Fruit fly (Drosophila melanogaster) whole organism, embryonic: Measurements from ENCODE around the gene nerfin-2.

Source experiments
- Atf3 ChIP-seq: fragments of 200-800 bp; sonication (Bioruptor generic); optimal IDR thresholded peaks from 3 replicates; lab custom pipeline; 2016; ENCODE audit warnings: missing biosample characterization, missing genetic modification characterization
- CG10979 ChIP-seq: fragments of 200-800 bp; sonication (Bioruptor generic); optimal IDR thresholded peaks from 2 replicates; lab custom pipeline; 2018; ENCODE audit warnings: missing biosample characterization, mild to moderate bottlenecking, missing genetic modification characterization, moderate library complexity
- CG11723 ChIP-seq: fragments of 200-800 bp; sonication (Bioruptor generic); optimal IDR thresholded peaks from 2 replicates; lab custom pipeline; 2017; ENCODE audit warnings: missing biosample characterization, mild to moderate bottlenecking, missing genetic modification characterization
- CG12769 ChIP-seq: fragments of 200-800 bp; sonication (Bioruptor generic); optimal IDR thresholded peaks from 2 replicates; lab custom pipeline; 2019; ENCODE audit warnings: missing biosample characterization, mild to moderate bottlenecking, missing genetic modification characterization, moderate library complexity
- CG13123 ChIP-seq: fragments of 200-800 bp; sonication (Bioruptor generic); optimal IDR thresholded peaks from 2 replicates; lab custom pipeline; 2016; ENCODE audit warnings: missing biosample characterization, missing genetic modification characterization
- CG13624 ChIP-seq: fragments of 200-800 bp; sonication (Bioruptor generic); optimal IDR thresholded peaks from 2 replicates; lab custom pipeline; 2016; ENCODE audit warnings: missing biosample characterization, missing genetic modification characterization
- CG17385 ChIP-seq: fragments of 200-800 bp; sonication (Bioruptor generic); optimal IDR thresholded peaks from 3 replicates; lab custom pipeline; 2018; ENCODE audit warnings: missing biosample characterization, mild to moderate bottlenecking, missing genetic modification characterization
- CG2120 ChIP-seq: fragments of 200-800 bp; sonication (Bioruptor generic); optimal IDR thresholded peaks from 3 replicates; lab custom pipeline; 2016; ENCODE audit warnings: missing biosample characterization, missing genetic modification characterization
- CG2875 ChIP-seq: fragments of 200-800 bp; sonication (Bioruptor generic); optimal IDR thresholded peaks from 2 replicates; lab custom pipeline; 2017; ENCODE audit warnings: missing biosample characterization, mild to moderate bottlenecking, missing genetic modification characterization, missing genetic modification reagents
- CG31365 ChIP-seq: fragments of 200-800 bp; sonication (Bioruptor generic); optimal IDR thresholded peaks from 2 replicates; lab custom pipeline; 2018; ENCODE audit warnings: missing biosample characterization, mild to moderate bottlenecking, missing genetic modification characterization
- CG31388 ChIP-seq: fragments of 200-800 bp; sonication (Bioruptor generic); optimal IDR thresholded peaks from 2 replicates; lab custom pipeline; 2016; ENCODE audit warnings: missing biosample characterization, missing genetic modification characterization
- CG31441 ChIP-seq: fragments of 200-800 bp; sonication (Bioruptor generic); IDR thresholded peaks from 2 replicates; pipeline ENCODE4 v1.3.6; 2022; ENCODE audit warnings: missing biosample characterization, missing genetic modification characterization
- CG34224 ChIP-seq: fragments of 200-800 bp; sonication (Bioruptor generic); IDR thresholded peaks from 3 replicates; pipeline ENCODE4 v1.3.6; 2022; ENCODE audit warnings: missing biosample characterization, missing genetic modification characterization; ENCODE audit not compliant: partially characterized antibody
- CG3838 ChIP-seq: fragments of 200-800 bp; sonication (Bioruptor generic); optimal IDR thresholded peaks from 3 replicates; lab custom pipeline; 2016; ENCODE audit warnings: missing biosample characterization, missing genetic modification characterization
- CG3847 ChIP-seq: fragments of 200-800 bp; sonication (Bioruptor generic); IDR thresholded peaks from 2 replicates; pipeline ENCODE4 v1.3.6; 2022; ENCODE audit warnings: missing biosample characterization, missing genetic modification characterization
- CG3995 ChIP-seq: fragments of 200-800 bp; sonication (Bioruptor generic); optimal IDR thresholded peaks from 3 replicates; lab custom pipeline; 2016; ENCODE audit warnings: missing biosample characterization, missing genetic modification characterization
- CG4707 ChIP-seq: fragments of 200-800 bp; sonication (Bioruptor generic); optimal IDR thresholded peaks from 2 replicates; lab custom pipeline; 2018; ENCODE audit warnings: missing biosample characterization, mild to moderate bottlenecking, missing genetic modification characterization, moderate library complexity
- CG7839 ChIP-seq: fragments of 200-800 bp; sonication (Bioruptor generic); optimal IDR thresholded peaks from 3 replicates; lab custom pipeline; 2018; ENCODE audit warnings: missing biosample characterization, mild to moderate bottlenecking, missing genetic modification characterization, moderate library complexity
- CG8388 ChIP-seq: fragments of 200-800 bp; sonication (Bioruptor generic); optimal IDR thresholded peaks from 2 replicates; lab custom pipeline; 2019; ENCODE audit warnings: missing biosample characterization, mild to moderate bottlenecking, missing genetic modification characterization, moderate library complexity
- CG9876 ChIP-seq: fragments of 200-800 bp; sonication (Bioruptor generic); optimal IDR thresholded peaks from 2 replicates; lab custom pipeline; 2016; ENCODE audit warnings: missing biosample characterization, missing genetic modification characterization
- Camta ChIP-seq: fragments of 200-800 bp; sonication (Bioruptor generic); optimal IDR thresholded peaks from 2 replicates; lab custom pipeline; 2016; ENCODE audit warnings: missing biosample characterization, missing genetic modification characterization
- Gsc ChIP-seq: fragments of 200-800 bp; sonication (Bioruptor generic); IDR thresholded peaks from 2 replicates; pipeline ENCODE4 v1.3.6; 2022; ENCODE audit warnings: missing biosample characterization, missing genetic modification characterization
- Hand ChIP-seq: fragments of 200-800 bp; sonication (Bioruptor generic); optimal IDR thresholded peaks from 2 replicates; lab custom pipeline; 2017; ENCODE audit warnings: mild to moderate bottlenecking, missing biosample characterization, missing genetic modification reagents, missing genetic modification characterization
- Hmx ChIP-seq: fragments of 200-800 bp; sonication (Bioruptor generic); optimal IDR thresholded peaks from 2 replicates; lab custom pipeline; 2016; ENCODE audit warnings: missing biosample characterization, missing genetic modification characterization
- NC2α ChIP-seq: fragments of 200-800 bp; sonication (Bioruptor generic); optimal IDR thresholded peaks from 2 replicates; lab custom pipeline; 2016; ENCODE audit warnings: missing biosample characterization, missing genetic modification characterization
- Nf-YC ChIP-seq: fragments of 200-800 bp; optimal IDR thresholded peaks from 3 replicates; lab custom pipeline; 2019; ENCODE audit warnings: missing biosample characterization, mild to moderate bottlenecking, missing genetic modification characterization, moderate library complexity
- Scr ChIP-seq: fragments of 200-800 bp; sonication (Bioruptor generic); IDR thresholded peaks from 2 replicates; pipeline ENCODE4 v1.3.6; 2022; ENCODE audit warnings: missing biosample characterization, missing genetic modification characterization; ENCODE audit not compliant: partially characterized antibody
- Xbp1 ChIP-seq: fragments of 200-800 bp; sonication (Bioruptor generic); optimal IDR thresholded peaks from 3 replicates; lab custom pipeline; 2016; ENCODE audit warnings: missing biosample characterization, mild to moderate bottlenecking, missing genetic modification characterization
- ap ChIP-seq: fragments of 200-800 bp; sonication (Bioruptor generic); IDR thresholded peaks from 2 replicates; pipeline ENCODE4 v1.3.6; 2022; ENCODE audit warnings: missing biosample characterization, missing genetic modification characterization
- bigmax ChIP-seq: fragments of 200-800 bp; sonication (Bioruptor generic); optimal IDR thresholded peaks from 2 replicates; lab custom pipeline; 2018; ENCODE audit warnings: missing biosample characterization, mild to moderate bottlenecking, missing genetic modification characterization
- bsh ChIP-seq, 2 experiments: fragments of 200-800 bp; sonication (Bioruptor generic); optimal IDR thresholded peaks; 2 replicates each; lab custom pipeline; 2017 to 2018; ENCODE audit warnings: mild to moderate bottlenecking in 2 of 2, missing biosample characterization in 2 of 2, missing genetic modification characterization in 2 of 2, moderate library complexity in 1 of 2
- cato ChIP-seq: fragments of 200-800 bp; sonication (Bioruptor generic); optimal IDR thresholded peaks from 2 replicates; lab custom pipeline; 2016; ENCODE audit warnings: missing biosample characterization, missing genetic modification characterization, borderline replicate concordance
- dati ChIP-seq: fragments of 200-800 bp; sonication (Bioruptor generic); IDR thresholded peaks from 2 replicates; pipeline ENCODE4 v1.3.6; 2022; ENCODE audit warnings: missing biosample characterization, missing genetic modification characterization
- dmrt11E ChIP-seq: fragments of 200-800 bp; sonication (Bioruptor generic); optimal IDR thresholded peaks from 3 replicates; lab custom pipeline; 2018; ENCODE audit warnings: missing biosample characterization, mild to moderate bottlenecking, missing genetic modification characterization, moderate library complexity
- en ChIP-seq: fragments of 200-800 bp; sonication (Bioruptor generic); optimal IDR thresholded peaks from 2 replicates; lab custom pipeline; 2016; ENCODE audit warnings: missing biosample characterization, missing genetic modification characterization
- eve ChIP-seq, 2 experiments: fragments of >200 bp; optimal IDR thresholded peaks; 2 replicates each; lab custom pipeline; 2017; ENCODE audit warnings: missing biosample characterization in 2 of 2, missing genetic modification characterization in 2 of 2
- ftz-f1 ChIP-seq: fragments of 200-800 bp; sonication (Bioruptor generic); optimal IDR thresholded peaks from 2 replicates; lab custom pipeline; 2016; ENCODE audit warnings: missing biosample characterization, missing genetic modification characterization
- grn ChIP-seq: fragments of 200-800 bp; sonication (Bioruptor generic); optimal IDR thresholded peaks from 3 replicates; lab custom pipeline; 2017; ENCODE audit warnings: missing biosample characterization, missing genetic modification characterization
- jing ChIP-seq: fragments of 200-800 bp; sonication (Bioruptor generic); optimal IDR thresholded peaks from 2 replicates; lab custom pipeline; 2018; ENCODE audit warnings: missing biosample characterization, mild to moderate bottlenecking, missing genetic modification characterization
- lab ChIP-seq: fragments of 200-800 bp; sonication (Bioruptor generic); optimal IDR thresholded peaks from 3 replicates; lab custom pipeline; 2017; ENCODE audit warnings: missing biosample characterization, missing genetic modification characterization, mild to moderate bottlenecking, moderate library complexity, missing genetic modification reagents
- oc ChIP-seq: fragments of 200-800 bp; sonication (Bioruptor generic); optimal IDR thresholded peaks from 2 replicates; lab custom pipeline; 2018; ENCODE audit warnings: missing biosample characterization, mild to moderate bottlenecking, missing genetic modification characterization, moderate library complexity
- rib ChIP-seq: fragments of 200-800 bp; sonication (Bioruptor generic); IDR thresholded peaks from 2 replicates; pipeline ENCODE4 v1.3.6; 2022; ENCODE audit warnings: missing biosample characterization, missing genetic modification characterization
- seq ChIP-seq: fragments of 200-800 bp; sonication (Bioruptor generic); IDR thresholded peaks from 2 replicates; pipeline ENCODE4 v1.3.6; 2022; ENCODE audit warnings: missing biosample characterization, missing genetic modification characterization
- sim ChIP-seq: fragments of 200-800 bp; sonication (Bioruptor generic); IDR thresholded peaks from 2 replicates; pipeline ENCODE4 v1.3.6; 2022; ENCODE audit warnings: missing biosample characterization, missing genetic modification characterization
- sob ChIP-seq: fragments of 200-800 bp; sonication (Bioruptor generic); IDR thresholded peaks from 2 replicates; pipeline ENCODE4 v1.3.6; 2022; ENCODE audit warnings: missing biosample characterization, missing genetic modification characterization
- ssp ChIP-seq: fragments of 200-800 bp; sonication (Bioruptor generic); IDR thresholded peaks from 2 replicates; pipeline ENCODE4 v1.3.6; 2022; ENCODE audit warnings: missing biosample characterization, missing genetic modification characterization
- tx ChIP-seq: fragments of 200-800 bp; sonication (Bioruptor generic); optimal IDR thresholded peaks from 2 replicates; lab custom pipeline; 2016; ENCODE audit warnings: missing biosample characterization, missing genetic modification characterization
- unpg ChIP-seq: fragments of 200-800 bp; sonication (Bioruptor generic); optimal IDR thresholded peaks from 3 replicates; lab custom pipeline; 2018; ENCODE audit warnings: missing biosample characterization, mild to moderate bottlenecking, missing genetic modification characterization, moderate library complexity
- wek ChIP-seq: fragments of 200-800 bp; sonication (Bioruptor generic); optimal IDR thresholded peaks from 3 replicates; lab custom pipeline; 2018; ENCODE audit warnings: missing biosample characterization, mild to moderate bottlenecking, missing genetic modification characterization, moderate library complexity

Gene nerfin-2

dm6 chr3R:10042664-10043372 lies 28.1 kb upstream of the nerfin-2 start, which contains the start of the genes Mical and CG3909 (continued):
- TF ChIP-seq Xbp1 (GFP tag; lab: Kevin White, UChicago): peak; percentile 84
- TF ChIP-seq CG3995 (GFP tag; lab: Kevin White, UChicago): no peak
- TF ChIP-seq jing (GFP tag; lab: Kevin White, UChicago): no peak
- TF ChIP-seq lab (GFP tag; lab: Kevin White, UChicago): peak; percentile 84
- peak; percentile 71 for TF ChIP-seq oc (tag; lab: Kevin White, UChicago)
- peak; percentile 92 for TF ChIP-seq CG31441 (GFP tag; lab: Robert Waterston, UW)
- no peak for TF ChIP-seq CG12769
- TF ChIP-seq CG31388: peak; percentile 65
- peak; percentile 88 for TF ChIP-seq sob (GFP tag; lab: Robert Waterston, UW)
- TF ChIP-seq CG4707 (GFP tag; lab: Kevin White, UChicago): peak; percentile 59
- peak; percentile 88 for TF ChIP-seq unpg
- TF ChIP-seq CG17385 (GFP tag; lab: Kevin White, UChicago): peak; percentile 76
- no peak for TF ChIP-seq wek (GFP tag; lab: Kevin White, UChicago)
- TF ChIP-seq NC2α (GFP tag; lab: Kevin White, UChicago): no peak
- peak; percentile 6 for TF ChIP-seq CG3838 (GFP tag; lab: Kevin White, UChicago)
- TF ChIP-seq CG10979 (tag; lab: Kevin White, UChicago): peak; percentile 78
- TF ChIP-seq dmrt11E (tag; lab: Kevin White, UChicago): peak; percentile 85
- TF ChIP-seq Gsc (GFP tag; lab: Robert Waterston, UW): no peak
- peak; percentile 43 for TF ChIP-seq tx
- TF ChIP-seq CG9876: no peak
- peak; percentile 83 for TF ChIP-seq seq (GFP tag; lab: Robert Waterston, UW)
- TF ChIP-seq CG31365 (tag; lab: Kevin White, UChicago): peak; percentile 4
- TF ChIP-seq ftz-f1: no peak
- peak; percentile 27 for TF ChIP-seq CG13624 (GFP tag; lab: Kevin White, UChicago)
- TF ChIP-seq dati (GFP tag; lab: Robert Waterston, UW): 0 out of 2 replicates have a peak, but pooled peaks have one; percentile 12
- TF ChIP-seq en (GFP tag; lab: Kevin White, UChicago): peak; percentile 23
- peak; percentile 54 for TF ChIP-seq Scr (GFP tag; lab: Robert Waterston, UW)
- TF ChIP-seq grn (GFP tag; lab: Kevin White, UChicago): no peak
- TF ChIP-seq CG8388 (GFP tag; lab: Kevin White, UChicago): peak; percentile 96
- peak; percentile 68 for TF ChIP-seq cato (GFP tag; lab: Kevin White, UChicago)
- peak; percentile 86 for TF ChIP-seq Nf-YC (tag; lab: Kevin White, UChicago)
- no peak for TF ChIP-seq eve (GFP tag; optimal IDR thresholded peaks at IDR 0.05; lab: Kevin White, UChicago)
- peak; percentile 83 for TF ChIP-seq ssp (GFP tag; lab: Robert Waterston, UW)
- peak; percentile 85 for TF ChIP-seq ap (GFP tag; lab: Robert Waterston, UW)
- TF ChIP-seq Camta (GFP tag; lab: Kevin White, UChicago): no peak
- peak; percentile 75 for TF ChIP-seq CG13123 (GFP tag; lab: Kevin White, UChicago)
- TF ChIP-seq CG34224: peak; percentile 61; the same call in 2 of the 3 replicates
- peak; percentile 57; the same call in 1 of the 2 replicates for TF ChIP-seq rib (GFP tag; lab: Robert Waterston, UW)
- TF ChIP-seq bsh (GFP tag; optimal IDR thresholded peaks at IDR 0.05; lab: Kevin White, UChicago): peak in 1 of 2 experiments; percentile 83
- peak; percentile 43 for TF ChIP-seq CG11723 (GFP tag; lab: Kevin White, UChicago)
- TF ChIP-seq bigmax (GFP tag; lab: Kevin White, UChicago): no peak
- peak; percentile 90 for TF ChIP-seq CG7839
- TF ChIP-seq Hmx (GFP tag; lab: Kevin White, UChicago): no peak
- peak; percentile 86 for TF ChIP-seq CG3847 (GFP tag; lab: Robert Waterston, UW)
- no peak for TF ChIP-seq Atf3 (GFP tag; lab: Kevin White, UChicago)
- peak; percentile 52 for TF ChIP-seq CG2875 (GFP tag; lab: Kevin White, UChicago)
- peak; percentile 83 for TF ChIP-seq CG2120 (GFP tag; lab: Kevin White, UChicago)
- peak; percentile 60 for TF ChIP-seq Hand (GFP tag; lab: Kevin White, UChicago)
- TF ChIP-seq sim (GFP tag; lab: Robert Waterston, UW): no peak
